Worm (Caenorhabditis elegans) whole organism, L4 larva: ENCODE data around the gene clec-51.

Source experiments
- aly-2 ChIP-seq: sonication (generic microtip); optimal IDR thresholded peaks from 2 replicates; lab custom pipeline; 2018; ENCODE audit warnings: missing biosample characterization, missing genetic modification characterization
- daf-8 ChIP-seq: fragments of 200-800 bp; sonication (Bioruptor generic); IDR thresholded peaks from 2 replicates; pipeline ENCODE4 v1.3.6; 2022; ENCODE audit warnings: missing genetic modification characterization, missing compliant biosample characterization
- egl-43 ChIP-seq: fragments of 200-800 bp; sonication (Bioruptor generic); IDR thresholded peaks from 2 replicates; pipeline ENCODE4 v1.3.6; 2022; ENCODE audit warnings: missing genetic modification reagents, missing genetic modification characterization, missing compliant biosample characterization
- lin-13 ChIP-seq: fragments of 150-350 bp; optimal IDR thresholded peaks from 2 replicates; lab custom pipeline; 2014; ENCODE audit warnings: missing biosample characterization, missing genetic modification reagents, missing genetic modification characterization
- nhr-28 ChIP-seq: fragments of 150-350 bp; optimal IDR thresholded peaks from 2 replicates; lab custom pipeline; 2014; ENCODE audit warnings: missing biosample characterization, missing genetic modification characterization
- nhr-76 ChIP-seq: fragments of 150-350 bp; optimal IDR thresholded peaks from 2 replicates; lab custom pipeline; 2014; ENCODE audit warnings: missing biosample characterization, missing genetic modification characterization
- vab-7 ChIP-seq: fragments of 200-800 bp; sonication (Bioruptor generic); IDR thresholded peaks from 2 replicates; pipeline ENCODE4 v1.3.6; 2022; ENCODE audit warnings: missing genetic modification reagents, missing genetic modification characterization, missing compliant biosample characterization

ce11 chrIV:8165950-8166349, 2.4 kb upstream of the clec-51 start, which contains the start of gene B0218.7:
- TF ChIP-seq vab-7 (GFP tag; lab: Robert Waterston, UW) (no peak), lin-13 (GFP tag; lab: Kevin White, UChicago) (no peak), nhr-76 (tag; lab: Kevin White, UChicago) (no peak), egl-43 (GFP tag; lab: Robert Waterston, UW) (no peak), nhr-28 (tag; lab: Kevin White, UChicago) (no peak), daf-8 (no peak), aly-2 (tag; lab: Kevin White, UChicago) (no peak)
